Fruit fly (Drosophila melanogaster) whole organism, embryonic: ENCODE results near the gene Sodh2.

Experiments
- CG1024 ChIP-seq: fragments of 200-800 bp; sonication (Bioruptor generic); IDR thresholded peaks from 2 replicates; pipeline ENCODE4 v1.3.6; 2022; ENCODE audit warnings: missing biosample characterization, missing genetic modification characterization
- CG10565 ChIP-seq: fragments of 200-800 bp; sonication (Bioruptor generic); optimal IDR thresholded peaks from 3 replicates; lab custom pipeline; 2016; ENCODE audit warnings: missing biosample characterization, mild to moderate bottlenecking, missing genetic modification characterization
- CG10654 ChIP-seq: fragments of 200-800 bp; sonication (Bioruptor generic); optimal IDR thresholded peaks from 2 replicates; lab custom pipeline; 2016; ENCODE audit warnings: missing biosample characterization, missing genetic modification characterization
- CG11695 ChIP-seq: fragments of 200-800 bp; sonication (Bioruptor generic); IDR thresholded peaks from 3 replicates; pipeline ENCODE4 v1.3.6; 2022; ENCODE audit warnings: missing biosample characterization, missing genetic modification characterization
- CG12236 ChIP-seq: fragments of 200-800 bp; sonication (Bioruptor generic); optimal IDR thresholded peaks from 2 replicates; lab custom pipeline; 2016; ENCODE audit warnings: missing biosample characterization, missing genetic modification characterization
- CG12769 ChIP-seq: fragments of 200-800 bp; sonication (Bioruptor generic); optimal IDR thresholded peaks from 2 replicates; lab custom pipeline; 2019; ENCODE audit warnings: missing biosample characterization, mild to moderate bottlenecking, missing genetic modification characterization, moderate library complexity
- CG13424 ChIP-seq: fragments of 200-800 bp; sonication (Bioruptor generic); optimal IDR thresholded peaks from 2 replicates; lab custom pipeline; 2019; ENCODE audit warnings: missing biosample characterization, mild to moderate bottlenecking, missing genetic modification characterization, moderate library complexity
- CG14050 ChIP-seq: fragments of 200-800 bp; sonication (Bioruptor generic); IDR thresholded peaks from 3 replicates; pipeline ENCODE4 v1.3.6; 2022; ENCODE audit warnings: missing biosample characterization, missing genetic modification characterization
- CG15073 ChIP-seq: fragments of 200-800 bp; sonication (Bioruptor generic); optimal IDR thresholded peaks from 2 replicates; lab custom pipeline; 2016; ENCODE audit warnings: missing biosample characterization, missing genetic modification characterization
- CG1602 ChIP-seq: fragments of 200-800 bp; sonication (Bioruptor generic); optimal IDR thresholded peaks from 3 replicates; lab custom pipeline; 2016; ENCODE audit warnings: missing biosample characterization, missing genetic modification characterization
- CG17359 ChIP-seq: fragments of 200-800 bp; sonication (Bioruptor generic); optimal IDR thresholded peaks from 3 replicates; lab custom pipeline; 2018; ENCODE audit warnings: missing biosample characterization, mild to moderate bottlenecking, missing genetic modification characterization, moderate library complexity
- CG31441 ChIP-seq: fragments of 200-800 bp; sonication (Bioruptor generic); IDR thresholded peaks from 2 replicates; pipeline ENCODE4 v1.3.6; 2022; ENCODE audit warnings: missing biosample characterization, missing genetic modification characterization
- CG4328 ChIP-seq: fragments of 200-800 bp; sonication (Bioruptor generic); optimal IDR thresholded peaks from 3 replicates; lab custom pipeline; 2017; ENCODE audit warnings: missing biosample characterization, missing genetic modification reagents, missing genetic modification characterization
- CG4360 ChIP-seq: fragments of 200-800 bp; sonication (Bioruptor generic); IDR thresholded peaks from 2 replicates; pipeline ENCODE4 v1.3.6; 2022; ENCODE audit warnings: missing biosample characterization, missing genetic modification characterization
- CG6683 ChIP-seq: fragments of 200-800 bp; sonication (Bioruptor generic); optimal IDR thresholded peaks from 2 replicates; lab custom pipeline; 2017; ENCODE audit warnings: missing biosample characterization, mild to moderate bottlenecking, missing genetic modification characterization, missing genetic modification reagents
- CG6765 ChIP-seq: fragments of 200-800 bp; sonication (Bioruptor generic); optimal IDR thresholded peaks from 3 replicates; lab custom pipeline; 2017; ENCODE audit warnings: missing biosample characterization, mild to moderate bottlenecking, missing genetic modification characterization
- CG7271 ChIP-seq: fragments of 200-800 bp; sonication (Bioruptor generic); optimal IDR thresholded peaks from 2 replicates; lab custom pipeline; 2018; ENCODE audit warnings: missing biosample characterization, mild to moderate bottlenecking, missing genetic modification characterization, moderate library complexity
- CG7963 ChIP-seq: fragments of 200-800 bp; sonication (Bioruptor generic); IDR thresholded peaks from 3 replicates; pipeline ENCODE4 v1.3.6; 2022; ENCODE audit warnings: missing biosample characterization, missing genetic modification characterization; ENCODE audit not compliant: partially characterized antibody
- CG8281 ChIP-seq: fragments of 200-800 bp; sonication (Bioruptor generic); optimal IDR thresholded peaks from 2 replicates; lab custom pipeline; 2018; ENCODE audit warnings: missing biosample characterization, mild to moderate bottlenecking, missing genetic modification characterization, moderate library complexity
- CG9437 ChIP-seq: fragments of 200-800 bp; sonication (Bioruptor generic); optimal IDR thresholded peaks from 2 replicates; lab custom pipeline; 2018; ENCODE audit warnings: missing biosample characterization, mild to moderate bottlenecking, missing genetic modification characterization
- CG9932 ChIP-seq: fragments of 200-800 bp; sonication (Bioruptor generic); IDR thresholded peaks from 2 replicates; pipeline ENCODE4 v1.3.6; 2022; ENCODE audit warnings: missing biosample characterization, missing genetic modification characterization
- Dad ChIP-seq: fragments of 200-800 bp; sonication (Bioruptor generic); optimal IDR thresholded peaks from 3 replicates; lab custom pipeline; 2016; ENCODE audit warnings: missing biosample characterization, missing genetic modification characterization
- E2f2 ChIP-seq: fragments of 200-800 bp; sonication (Bioruptor generic); IDR thresholded peaks from 2 replicates; pipeline ENCODE4 v1.3.6; 2022; ENCODE audit warnings: missing biosample characterization, missing genetic modification characterization
- Ets65A ChIP-seq: fragments of 200-800 bp; sonication (Bioruptor generic); peaks from one replicate; lab custom pipeline; 2016; ENCODE audit warnings: missing biosample characterization, missing genetic modification characterization
- Hey ChIP-seq: fragments of 200-800 bp; sonication (Bioruptor generic); optimal IDR thresholded peaks from 3 replicates; lab custom pipeline; 2018; ENCODE audit warnings: missing biosample characterization, mild to moderate bottlenecking, missing genetic modification characterization
- Hsf ChIP-seq: fragments of 200-800 bp; sonication (Bioruptor generic); optimal IDR thresholded peaks from 3 replicates; lab custom pipeline; 2016; ENCODE audit warnings: missing biosample characterization, missing genetic modification characterization
- NC2α ChIP-seq: fragments of 200-800 bp; sonication (Bioruptor generic); optimal IDR thresholded peaks from 2 replicates; lab custom pipeline; 2016; ENCODE audit warnings: missing biosample characterization, missing genetic modification characterization
- NK7.1 ChIP-seq: fragments of 200-800 bp; sonication (Bioruptor generic); optimal IDR thresholded peaks from 3 replicates; lab custom pipeline; 2016; ENCODE audit warnings: missing biosample characterization, missing genetic modification characterization
- bowl ChIP-seq: fragments of 200-800 bp; sonication (Bioruptor generic); IDR thresholded peaks from 2 replicates; pipeline ENCODE4 v1.3.6; 2022; ENCODE audit warnings: missing biosample characterization, missing genetic modification characterization
- br ChIP-seq: fragments of >200 bp; optimal IDR thresholded peaks from 2 replicates; lab custom pipeline; 2017
- ci ChIP-seq: fragments of 200-800 bp; sonication (Bioruptor generic); IDR thresholded peaks from 3 replicates; pipeline ENCODE4 v1.3.6; 2022; ENCODE audit warnings: missing biosample characterization, missing genetic modification characterization
- danr ChIP-seq: fragments of 200-800 bp; sonication (Bioruptor generic); IDR thresholded peaks from 2 replicates; pipeline ENCODE4 v1.3.6; 2022; ENCODE audit warnings: missing biosample characterization, missing genetic modification characterization
- dpn ChIP-seq, 2 experiments: fragments of 200-800 bp; sonication (Bioruptor generic); optimal IDR thresholded peaks; 3 replicates each; lab custom pipeline; 2016; ENCODE audit warnings: missing biosample characterization in 2 of 2, missing genetic modification characterization in 2 of 2
- dysf ChIP-seq: fragments of 200-800 bp; sonication (Bioruptor generic); IDR thresholded peaks from 3 replicates; pipeline ENCODE4 v1.3.6; 2022; ENCODE audit warnings: missing biosample characterization, missing genetic modification characterization
- emc ChIP-seq: fragments of 200-800 bp; sonication (Bioruptor generic); optimal IDR thresholded peaks from 2 replicates; lab custom pipeline; 2016; ENCODE audit warnings: missing biosample characterization, missing genetic modification characterization
- esg ChIP-seq: fragments of 200-800 bp; sonication (Bioruptor generic); conservative IDR thresholded peaks from 2 replicates; pipeline ENCODE4 v1.3.6; 2022; ENCODE audit warnings: missing biosample characterization, missing genetic modification characterization
- eyg ChIP-seq: fragments of 200-800 bp; sonication (Bioruptor generic); optimal IDR thresholded peaks from 3 replicates; lab custom pipeline; 2016; ENCODE audit warnings: missing biosample characterization, missing genetic modification characterization
- fd64A ChIP-seq: fragments of 200-800 bp; sonication (Bioruptor generic); optimal IDR thresholded peaks from 3 replicates; lab custom pipeline; 2018; ENCODE audit warnings: missing biosample characterization, mild to moderate bottlenecking, missing genetic modification characterization
- fru ChIP-seq: fragments of >200 bp; optimal IDR thresholded peaks from 2 replicates; lab custom pipeline; 2017
- gsb-n ChIP-seq: fragments of 200-800 bp; sonication (Bioruptor generic); optimal IDR thresholded peaks from 3 replicates; lab custom pipeline; 2018; ENCODE audit warnings: missing biosample characterization, mild to moderate bottlenecking, missing genetic modification characterization
- hb ChIP-seq: fragments of 200-800 bp; sonication (Bioruptor generic); IDR thresholded peaks from 3 replicates; pipeline ENCODE4 v1.3.6; 2022; ENCODE audit warnings: missing biosample characterization, missing genetic modification characterization; ENCODE audit not compliant: partially characterized antibody
- jing ChIP-seq: fragments of 200-800 bp; sonication (Bioruptor generic); optimal IDR thresholded peaks from 2 replicates; lab custom pipeline; 2018; ENCODE audit warnings: missing biosample characterization, mild to moderate bottlenecking, missing genetic modification characterization
- lilli ChIP-seq: fragments of 200-800 bp; sonication (Bioruptor generic); optimal IDR thresholded peaks from 3 replicates; lab custom pipeline; 2016; ENCODE audit warnings: missing biosample characterization, missing genetic modification characterization
- nom ChIP-seq: fragments of 200-800 bp; sonication (Bioruptor generic); optimal IDR thresholded peaks from 2 replicates; lab custom pipeline; 2017; ENCODE audit warnings: missing biosample characterization, missing genetic modification characterization, mild to moderate bottlenecking, moderate library complexity, missing genetic modification reagents
- otp ChIP-seq: fragments of 200-800 bp; sonication (Bioruptor generic); IDR thresholded peaks from 3 replicates; pipeline ENCODE4, ENCODE4 v1.3.6; 2022; ENCODE audit warnings: missing biosample characterization, missing genetic modification characterization
- p53 ChIP-seq: fragments of 200-800 bp; sonication (Bioruptor generic); optimal IDR thresholded peaks from 2 replicates; lab custom pipeline; 2016; ENCODE audit warnings: missing biosample characterization, missing genetic modification characterization
- sim ChIP-seq: fragments of 200-800 bp; sonication (Bioruptor generic); IDR thresholded peaks from 2 replicates; pipeline ENCODE4 v1.3.6; 2022; ENCODE audit warnings: missing biosample characterization, missing genetic modification characterization
- stc ChIP-seq: fragments of 200-800 bp; sonication (Bioruptor generic); IDR thresholded peaks from 2 replicates; pipeline ENCODE4 v1.3.6; 2022; ENCODE audit warnings: missing biosample characterization, missing genetic modification characterization
- tin ChIP-seq: fragments of 200-800 bp; sonication (Bioruptor generic); optimal IDR thresholded peaks from 3 replicates; lab custom pipeline; 2016; ENCODE audit warnings: missing biosample characterization, missing genetic modification characterization
- ttk ChIP-seq: fragments of 200-800 bp; sonication (Bioruptor generic); IDR thresholded peaks from 2 replicates; pipeline ENCODE4 v2.1.2; 2022; ENCODE audit warnings: missing biosample characterization, missing genetic modification characterization
- zfh1 ChIP-seq: fragments of 200-800 bp; sonication (Bioruptor generic); IDR thresholded peaks from 3 replicates; pipeline ENCODE4 v1.3.6; 2022; ENCODE audit warnings: missing biosample characterization, missing genetic modification characterization

Gene Sodh2

DNA sequence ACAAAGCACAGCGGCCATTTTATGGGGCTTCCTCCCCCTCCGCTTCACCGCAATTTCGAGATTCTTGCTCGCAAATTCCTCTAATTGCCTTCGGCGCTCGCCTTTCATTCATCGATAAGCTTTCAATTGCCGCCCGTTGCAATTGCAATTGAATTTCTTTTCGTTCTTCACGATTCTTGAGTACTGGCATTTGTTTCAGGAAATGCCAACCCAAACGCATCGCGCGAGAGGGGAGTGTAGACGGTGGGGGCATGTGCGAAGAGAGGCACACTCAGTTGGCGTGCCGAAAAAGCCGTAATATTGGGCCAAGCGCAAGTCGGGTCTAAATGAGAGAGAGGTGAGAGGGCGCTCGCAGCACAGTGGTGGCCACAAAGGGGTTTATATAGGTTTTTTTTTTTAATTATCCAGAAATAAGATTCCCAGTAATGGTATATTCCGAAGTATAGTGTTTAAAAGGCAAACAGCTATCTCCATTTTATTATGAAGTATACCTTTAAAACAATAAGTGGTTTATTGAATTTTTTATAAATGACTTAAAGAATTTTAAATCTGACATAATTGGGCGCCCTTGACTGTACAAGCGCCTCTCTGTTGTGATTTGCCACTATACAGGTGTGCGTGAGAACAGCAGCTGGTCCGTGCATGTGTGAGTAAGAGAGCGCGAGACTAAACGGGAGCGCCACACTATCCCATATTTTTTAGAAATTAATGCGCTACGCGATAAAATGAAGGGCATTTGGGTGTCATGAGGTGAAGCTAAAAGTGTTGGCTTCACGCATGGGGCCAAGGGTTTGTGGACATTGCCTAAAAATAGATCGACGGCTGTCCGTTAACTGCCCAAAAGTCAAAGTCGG is 10.5 kb downstream of the Sodh2 start (continued):
- TF ChIP-seq CG12769, result peak; percentile 98
- peak; percentile 69 for TF ChIP-seq CG8281 (tag; lab: Kevin White, UChicago)
- peak; percentile 82 for TF ChIP-seq nom (GFP tag; lab: Kevin White, UChicago)
- TF ChIP-seq gsb-n (tag; lab: Kevin White, UChicago), result peak; percentile 89
- TF ChIP-seq Ets65A (GFP tag; lab: Kevin White, UChicago), result peak; percentile 44
- TF ChIP-seq Dad (GFP tag; lab: Kevin White, UChicago), result peak; percentile 77
- peak; percentile 74 for TF ChIP-seq NK7.1 (GFP tag; lab: Kevin White, UChicago)
- TF ChIP-seq E2f2 (GFP tag; lab: Robert Waterston, UW), result peak; percentile 76
- TF ChIP-seq NC2α (GFP tag; lab: Kevin White, UChicago), result peak; percentile 66
- TF ChIP-seq CG31441 (GFP tag; lab: Robert Waterston, UW), result peak; percentile 93
- peak; percentile 83 for TF ChIP-seq tin (GFP tag; lab: Kevin White, UChicago)
- TF ChIP-seq eyg (GFP tag; lab: Kevin White, UChicago), result peak; percentile 79
- peak; percentile 70 for TF ChIP-seq CG12236 (GFP tag; lab: Kevin White, UChicago)
- TF ChIP-seq zfh1 (GFP tag; lab: Robert Waterston, UW), result peak; percentile 74
- TF ChIP-seq dpn (GFP tag; optimal IDR thresholded peaks at IDR 0.05; lab: Kevin White, UChicago), result peak; percentile 78 to 89
- TF ChIP-seq hb (GFP tag; lab: Robert Waterston, UW), result no peak
- TF ChIP-seq CG10565, result peak; percentile 54
- 0 out of 2 replicates have a peak, but pooled peaks have one; percentile 29 for TF ChIP-seq CG1024
- TF ChIP-seq CG4328 (GFP tag; lab: Kevin White, UChicago), result peak; percentile 92
- peak; percentile 78 for TF ChIP-seq CG14050
- peak; percentile 85 for TF ChIP-seq CG11695 (GFP tag; lab: Robert Waterston, UW)
- TF ChIP-seq Hey (tag; lab: Kevin White, UChicago), result peak; percentile 59
- TF ChIP-seq CG1602 (GFP tag; lab: Kevin White, UChicago), result peak; percentile 83
- peak; percentile 53 for TF ChIP-seq emc (GFP tag; lab: Kevin White, UChicago)
- peak; percentile 85 for TF ChIP-seq CG6765 (GFP tag; lab: Kevin White, UChicago)
- TF ChIP-seq fd64A (GFP tag; lab: Kevin White, UChicago), result no peak
- peak; percentile 90 for TF ChIP-seq stc (GFP tag; lab: Robert Waterston, UW)
- TF ChIP-seq CG6683 (GFP tag; lab: Kevin White, UChicago), result peak; percentile 91
- peak; percentile 55 for TF ChIP-seq jing (GFP tag; lab: Kevin White, UChicago)
- TF ChIP-seq CG15073, result peak; percentile 95
- no peak for TF ChIP-seq fru
- peak; percentile 72 for TF ChIP-seq CG10654
- TF ChIP-seq CG13424 (tag; lab: Kevin White, UChicago), result peak; percentile 94
- TF ChIP-seq otp (GFP tag; lab: Robert Waterston, UW), result peak; percentile 44; the same call in 1 of the 3 replicates
- peak; percentile 88 for TF ChIP-seq CG17359 (tag; lab: Kevin White, UChicago)
- peak; percentile 86 for TF ChIP-seq esg
- peak; percentile 85 for TF ChIP-seq bowl
- TF ChIP-seq br (lab: Kevin White, UChicago), result no peak
- peak; percentile 91 for TF ChIP-seq Hsf (GFP tag; lab: Kevin White, UChicago)
- no peak for TF ChIP-seq CG7963
- peak; percentile 46; the same call in 1 of the 2 replicates for TF ChIP-seq CG4360
- peak; percentile 94 for TF ChIP-seq CG9932 (GFP tag; lab: Robert Waterston, UW)
- TF ChIP-seq dysf (GFP tag; lab: Robert Waterston, UW), result peak; percentile 93
- TF ChIP-seq ci (GFP tag; lab: Robert Waterston, UW), result peak; percentile 90
- peak; percentile 81 for TF ChIP-seq danr (GFP tag; lab: Robert Waterston, UW)
- peak; percentile 84 for TF ChIP-seq ttk (GFP tag; lab: Robert Waterston, UW)
- peak; percentile 85 for TF ChIP-seq CG9437
- TF ChIP-seq sim (GFP tag; lab: Robert Waterston, UW), result no peak
- peak; percentile 94 for TF ChIP-seq lilli (GFP tag; lab: Kevin White, UChicago)
- peak; percentile 14 for TF ChIP-seq CG7271 (tag; lab: Kevin White, UChicago)
- peak; percentile 17 for TF ChIP-seq p53
